Worm (Caenorhabditis elegans): ENCODE measurements around the gene num-1.

num-1 gene

DNA sequence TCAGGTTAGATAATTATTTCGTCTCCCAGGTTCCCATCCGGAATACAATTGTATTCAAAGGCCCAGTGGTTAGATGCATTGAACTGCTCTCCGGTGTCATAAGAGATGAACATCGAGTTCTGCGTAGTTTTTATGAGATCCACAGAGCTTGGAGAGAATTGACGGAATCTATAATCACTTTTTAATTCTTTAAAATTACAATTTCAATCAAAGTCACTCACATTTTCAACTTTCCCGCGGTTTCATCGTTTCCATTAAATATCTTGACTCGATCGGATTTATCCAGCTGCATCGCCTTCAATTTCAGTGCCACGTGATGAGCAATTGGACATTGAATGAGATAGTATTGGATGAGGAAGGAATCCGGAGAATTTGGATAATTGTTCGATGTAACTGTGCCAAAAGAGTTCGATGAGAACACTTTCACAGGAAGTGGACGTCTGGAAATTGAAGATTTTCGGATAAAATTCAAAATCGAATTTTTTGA, 18.2 kb downstream of the num-1 start:
- TF ChIP-seq mab-5 (tag; optimal IDR thresholded peaks at IDR 0.05) (no peak), sptf-1 (tag; optimal IDR thresholded peaks at IDR 0.05) (no peak)

DNA sequence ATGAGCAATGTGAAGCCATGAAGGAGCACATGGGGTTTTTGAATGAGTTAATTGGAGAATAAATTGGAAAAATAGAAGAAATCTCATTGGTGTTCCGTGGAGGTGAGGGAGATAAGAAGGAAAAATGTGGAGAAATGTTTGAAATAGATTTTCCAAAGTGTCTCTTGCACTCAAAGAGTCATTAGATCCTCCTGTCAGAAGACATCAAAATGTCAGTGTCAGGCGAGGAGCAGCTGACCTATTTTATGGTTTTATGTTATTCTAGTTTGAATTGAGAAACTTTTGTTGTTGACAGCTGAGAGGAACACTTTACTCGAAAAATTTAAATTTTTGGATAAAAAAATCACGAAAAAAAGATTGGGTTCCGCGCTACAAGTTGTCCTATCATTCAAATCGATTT, 21.0 kb downstream of the num-1 start, which contains the start of gene clec-264:
Gene clec-264 (minus strand): TSS at position 122 of the 400 bp plus-strand sequence.
- no peak for TF ChIP-seq drap-1 (GFP tag; optimal IDR thresholded peaks at IDR 0.05)
- TF ChIP-seq hlh-1 (tag; optimal IDR thresholded peaks at IDR 0.05) = peak; percentile 77
- TF ChIP-seq flh-1 (GFP tag; optimal IDR thresholded peaks at IDR 0.05) = no peak
- peak; percentile 72 for TF ChIP-seq unc-62 (GFP tag; optimal IDR thresholded peaks at IDR 0.05)
- TF ChIP-seq mls-2 (tag; optimal IDR thresholded peaks at IDR 0.05) = no peak

DNA sequence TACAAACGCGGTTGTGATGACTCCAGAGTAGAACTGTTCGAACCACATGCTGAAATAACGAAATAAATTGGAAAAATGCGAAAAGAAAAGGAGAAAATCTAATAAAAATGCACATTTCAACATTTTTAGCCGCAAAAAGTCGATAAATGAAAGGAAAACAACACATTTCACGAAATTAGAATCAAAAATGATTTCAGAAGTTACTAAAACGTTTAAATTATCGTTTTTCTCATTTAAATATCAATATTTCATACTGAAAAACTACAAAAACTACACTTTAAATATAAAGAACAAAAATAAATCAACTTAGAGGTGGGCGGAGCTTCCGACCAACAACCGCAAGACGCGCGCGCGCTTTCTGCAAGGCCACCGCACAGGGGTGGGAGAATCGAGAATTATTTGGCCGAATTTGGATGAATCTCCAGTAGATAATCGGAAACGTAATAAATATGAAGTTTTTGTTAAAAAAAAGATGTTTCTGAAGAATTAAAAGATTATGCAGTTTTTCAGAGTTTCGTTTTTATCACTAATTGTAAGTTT, 22.3 kb downstream of the num-1 start, which contains the start of gene ndua-1:
Gene ndua-1 (minus strand): TSS at position 51 of the 540 bp plus-strand sequence.
- TF ChIP-seq ceh-43 (GFP tag; optimal IDR thresholded peaks at IDR 0.05) = no peak
- TF ChIP-seq unc-62 (GFP tag; optimal IDR thresholded peaks at IDR 0.05) = no peak
- no peak for TF ChIP-seq nhr-12 (tag; optimal IDR thresholded peaks at IDR 0.05)
- peak; percentile 7 for TF ChIP-seq nhr-2 (tag; optimal IDR thresholded peaks at IDR 0.05)
- no peak for TF ChIP-seq drap-1 (GFP tag; optimal IDR thresholded peaks at IDR 0.05)
- TF ChIP-seq nhr-237 (tag; optimal IDR thresholded peaks at IDR 0.05) = no peak
- no peak for TF ChIP-seq sem-2 (GFP tag; optimal IDR thresholded peaks at IDR 0.05)
- TF ChIP-seq unc-120 (tag; optimal IDR thresholded peaks at IDR 0.05; ENCODE audit: poor library complexity, severe bottlenecking) = peak; percentile 72
- no peak for TF ChIP-seq tbx-8 (GFP tag; optimal IDR thresholded peaks at IDR 0.05)
- TF ChIP-seq ces-1 (GFP tag; optimal IDR thresholded peaks at IDR 0.05) = peak; percentile 84
- no peak for TF ChIP-seq hlh-1 (tag; optimal IDR thresholded peaks at IDR 0.05)
- TF ChIP-seq flh-1 (GFP tag; optimal IDR thresholded peaks at IDR 0.05) = no peak
- TF ChIP-seq lsy-2 (tag; optimal IDR thresholded peaks at IDR 0.05) = peak; percentile 54
- no peak for TF ChIP-seq M03D4.4 (tag; optimal IDR thresholded peaks at IDR 0.05)
- TF ChIP-seq cnd-1 (tag; optimal IDR thresholded peaks at IDR 0.05) = no peak
- TF ChIP-seq bed-3 (GFP tag; optimal IDR thresholded peaks at IDR 0.05) = no peak
- no peak for TF ChIP-seq snpc-4 (tag; optimal IDR thresholded peaks at IDR 0.05)
- peak; percentile 25 for TF ChIP-seq pha-4 (tag; optimal IDR thresholded peaks at IDR 0.05)
- no peak for TF ChIP-seq ceh-83 (GFP tag; optimal IDR thresholded peaks at IDR 0.05)
- no peak for TF ChIP-seq mab-5 (tag; optimal IDR thresholded peaks at IDR 0.05)
- TF ChIP-seq ceh-39 (tag; optimal IDR thresholded peaks at IDR 0.05) = no peak
- TF ChIP-seq nhr-28 (tag; optimal IDR thresholded peaks at IDR 0.05) = no peak
- no peak for TF ChIP-seq elt-3 (tag; optimal IDR thresholded peaks at IDR 0.05)
- no peak for TF ChIP-seq mls-2 (tag; optimal IDR thresholded peaks at IDR 0.05)
- TF ChIP-seq zip-8 (tag; optimal IDR thresholded peaks at IDR 0.05) = no peak
- peak; percentile 47 for TF ChIP-seq sptf-1 (tag; optimal IDR thresholded peaks at IDR 0.05)
- TF ChIP-seq lin-13 (tag; optimal IDR thresholded peaks at IDR 0.05) = no peak
- TF ChIP-seq elt-1 (tag; optimal IDR thresholded peaks at IDR 0.05; ENCODE audit: borderline replicate concordance, insufficient read depth) = no peak
- TF ChIP-seq ztf-11 (tag; optimal IDR thresholded peaks at IDR 0.05) = no peak
- TF ChIP-seq blmp-1 (tag; optimal IDR thresholded peaks at IDR 0.05) = no peak
- TF ChIP-seq mep-1 (tag; optimal IDR thresholded peaks at IDR 0.05) = peak; percentile 60
- no peak for TF ChIP-seq unc-39 (tag; optimal IDR thresholded peaks at IDR 0.05)
- no peak for TF ChIP-seq lin-32 (GFP tag; optimal IDR thresholded peaks at IDR 0.05)
- no peak for TF ChIP-seq nhr-76 (tag; optimal IDR thresholded peaks at IDR 0.05)
- TF ChIP-seq ham-2 (GFP tag; optimal IDR thresholded peaks at IDR 0.05) = no peak

DNA sequence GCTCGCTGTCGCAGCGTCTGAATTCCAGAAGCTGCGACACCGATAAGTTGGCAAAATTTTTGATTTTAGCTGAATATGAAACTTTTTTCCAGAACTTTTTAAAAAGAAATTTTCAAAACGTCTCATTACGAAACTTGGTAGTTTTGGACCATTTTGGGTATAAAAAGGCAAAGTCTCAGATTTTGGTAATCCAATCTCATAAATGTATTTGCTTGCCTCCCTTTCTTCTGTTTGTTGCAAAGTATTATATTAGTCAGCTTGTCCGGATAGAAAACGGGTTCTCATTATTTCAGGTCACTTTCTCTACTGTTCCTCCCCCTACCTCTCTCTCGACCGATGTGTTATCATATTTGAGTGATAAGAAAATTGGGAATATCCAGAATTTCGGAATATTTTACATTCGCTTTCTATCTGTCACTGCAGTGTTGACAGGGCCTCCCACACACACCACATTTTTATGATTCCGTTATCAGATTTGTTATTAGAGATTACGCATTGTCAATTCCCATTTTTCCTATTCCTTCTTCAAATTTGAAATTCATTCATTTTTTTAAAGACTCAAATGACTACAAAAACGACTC, 24.1 kb downstream of the num-1 start, which contains the start of gene F31D4.5:
Gene F31D4.5 (plus strand): TSS at position 491 of the 581 bp plus-strand sequence.
- no peak for TF ChIP-seq M03D4.4 (tag; optimal IDR thresholded peaks at IDR 0.05)
- no peak for TF ChIP-seq unc-120 (tag; optimal IDR thresholded peaks at IDR 0.05; ENCODE audit: poor library complexity, severe bottlenecking)
- TF ChIP-seq ces-1 (GFP tag; optimal IDR thresholded peaks at IDR 0.05) = peak; percentile 64
- no peak for TF ChIP-seq lin-32 (GFP tag; optimal IDR thresholded peaks at IDR 0.05)
- TF ChIP-seq cnd-1 (tag; optimal IDR thresholded peaks at IDR 0.05) = no peak
- no peak for TF ChIP-seq ceh-83 (GFP tag; optimal IDR thresholded peaks at IDR 0.05)
- peak; percentile 90 for TF ChIP-seq elt-3 (tag; optimal IDR thresholded peaks at IDR 0.05)
- TF ChIP-seq lsy-2 (tag; optimal IDR thresholded peaks at IDR 0.05) = no peak
- TF ChIP-seq unc-62 (GFP tag; optimal IDR thresholded peaks at IDR 0.05) = no peak

Data from whole organism, mixed stage, embryonic.